Fruit fly (Drosophila melanogaster): Measurements from ENCODE around the gene Anp.

Anp gene

dm6 chr3R:30170671-30171667 is 38.8 kb upstream of the Anp start, which contains the start of gene Rsod (continued):
- no peak for TF ChIP-seq twi (tag; optimal IDR thresholded peaks at IDR 0.05)
- TF ChIP-seq CG17361 (GFP tag; IDR thresholded peaks at IDR 0.05): peak; percentile 55
- TF ChIP-seq CG7372 (GFP tag; IDR thresholded peaks at IDR 0.05): peak; percentile 62
- peak; percentile 63 for TF ChIP-seq B-H1 (GFP tag; IDR thresholded peaks at IDR 0.05)
- peak; percentile 37 for TF ChIP-seq salm (tag; optimal IDR thresholded peaks at IDR 0.05)
- no peak for TF ChIP-seq zen2 (GFP tag; IDR thresholded peaks at IDR 0.05; ENCODE audit: partially characterized antibody)
- TF ChIP-seq CG11504 (tag; optimal IDR thresholded peaks at IDR 0.05): peak; percentile 68
- TF ChIP-seq sens (GFP tag): peak; percentile 89
- TF ChIP-seq ind (GFP tag; optimal IDR thresholded peaks at IDR 0.05): peak; percentile 31
- no peak for TF ChIP-seq CrebB (tag; optimal IDR thresholded peaks at IDR 0.05)
- no peak for TF ChIP-seq CG6854 (GFP tag; optimal IDR thresholded peaks at IDR 0.05)
- peak; percentile 64; the same call in 2 of the 3 replicates for TF ChIP-seq CG3726 (GFP tag; IDR thresholded peaks at IDR 0.05)
- peak; percentile 75 for TF ChIP-seq lmd (GFP tag; IDR thresholded peaks at IDR 0.05)
- TF ChIP-seq CG15514 (GFP tag; optimal IDR thresholded peaks at IDR 0.05): no peak
- peak; percentile 66; the same call in 1 of the 2 replicates for TF ChIP-seq CG14014 (GFP tag; IDR thresholded peaks at IDR 0.05)
- TF ChIP-seq CG30403 (GFP tag; optimal IDR thresholded peaks at IDR 0.05): peak; percentile 49
- TF ChIP-seq Scr (GFP tag; IDR thresholded peaks at IDR 0.05; ENCODE audit: partially characterized antibody): no peak
- peak; percentile 67 for TF ChIP-seq peb (GFP tag; IDR thresholded peaks at IDR 0.05)
- TF ChIP-seq z (GFP tag; IDR thresholded peaks at IDR 0.05): peak; percentile 61; the same call in 2 of the 3 replicates
- TF ChIP-seq Hr3 (GFP tag; optimal IDR thresholded peaks at IDR 0.05): peak; percentile 10
- no peak for TF ChIP-seq trh (GFP tag; optimal IDR thresholded peaks at IDR 0.05)
- TF ChIP-seq CG10979 (tag; optimal IDR thresholded peaks at IDR 0.05): peak; percentile 68
- peak; percentile 36 for TF ChIP-seq fd64A (GFP tag; optimal IDR thresholded peaks at IDR 0.05)
- TF ChIP-seq run (tag; optimal IDR thresholded peaks at IDR 0.05): no peak
- peak; percentile 66 for TF ChIP-seq sens-2 (GFP tag; IDR thresholded peaks at IDR 0.05)
- TF ChIP-seq ap (GFP tag; IDR thresholded peaks at IDR 0.05): peak; percentile 54
- TF ChIP-seq dm (GFP tag; optimal IDR thresholded peaks at IDR 0.05): no peak
- no peak for TF ChIP-seq CG3065 (GFP tag; optimal IDR thresholded peaks at IDR 0.05)
- peak; percentile 4 for TF ChIP-seq CG6765 (GFP tag; optimal IDR thresholded peaks at IDR 0.05)
- no peak for TF ChIP-seq CG1647 (GFP tag; optimal IDR thresholded peaks at IDR 0.05)
- TF ChIP-seq CG30020 (tag; optimal IDR thresholded peaks at IDR 0.05): no peak
- TF ChIP-seq BEAF-32 (GFP tag; optimal IDR thresholded peaks at IDR 0.05): no peak
- peak; percentile 79 for TF ChIP-seq CG6689 (GFP tag; IDR thresholded peaks at IDR 0.05)
- TF ChIP-seq Asciz (GFP tag; optimal IDR thresholded peaks at IDR 0.05): peak; percentile 59
- peak; percentile 61; the same call in 1 of the 2 replicates for TF ChIP-seq CG32532 (GFP tag; IDR thresholded peaks at IDR 0.05)
- no peak for TF ChIP-seq CG4707 (GFP tag; optimal IDR thresholded peaks at IDR 0.05)
- peak; percentile 64 for TF ChIP-seq Rx (GFP tag; IDR thresholded peaks at IDR 0.05)
- TF ChIP-seq Six4 (GFP tag; optimal IDR thresholded peaks at IDR 0.05): peak; percentile 23
- TF ChIP-seq sqz (GFP tag; optimal IDR thresholded peaks at IDR 0.05): peak; percentile 39
- no peak for TF ChIP-seq br (optimal IDR thresholded peaks at IDR 0.05)
- peak; percentile 64 for TF ChIP-seq Vsx1 (GFP tag; optimal IDR thresholded peaks at IDR 0.05)
- no peak for TF ChIP-seq Nf-YB (GFP tag; optimal IDR thresholded peaks at IDR 0.05)
- TF ChIP-seq vnd (GFP tag; IDR thresholded peaks at IDR 0.05; ENCODE audit: partially characterized antibody): no peak
- TF ChIP-seq CG2712 (tag; optimal IDR thresholded peaks at IDR 0.05): peak; percentile 70
- TF ChIP-seq H2.0 (GFP tag; IDR thresholded peaks at IDR 0.05): peak; percentile 70
- TF ChIP-seq CG6683 (GFP tag; optimal IDR thresholded peaks at IDR 0.05): no peak
- TF ChIP-seq CG9215 (GFP tag; IDR thresholded peaks at IDR 0.05): no peak
- TF ChIP-seq HmgZ (tag; optimal IDR thresholded peaks at IDR 0.05): no peak
- TF ChIP-seq CG12236 (GFP tag; optimal IDR thresholded peaks at IDR 0.05): no peak
